Fruit fly (Drosophila melanogaster) Kc167 (cell line): ENCODE measurements around the gene mbc.

Source experiments
- Myc ChIP-seq: fragments of >200 bp; optimal IDR thresholded peaks from 2 replicates; lab custom pipeline; 2017; ENCODE audit warnings: missing external identifiers
- Sin3A ChIP-seq: fragments of >200 bp; optimal IDR thresholded peaks from 2 replicates; lab custom pipeline; 2018; ENCODE audit warnings: missing external identifiers
- h ChIP-seq: fragments of >200 bp; optimal IDR thresholded peaks from 3 replicates; lab custom pipeline; 2018; ENCODE audit warnings: missing external identifiers
- insv ChIP-seq: fragments of >200 bp; optimal IDR thresholded peaks from 3 replicates; lab custom pipeline; 2018; ENCODE audit warnings: missing external identifiers
- psq ChIP-seq: fragments of >200 bp; optimal IDR thresholded peaks from 2 replicates; lab custom pipeline; 2017; ENCODE audit warnings: missing external identifiers
- ttk ChIP-seq: sonication (Bioruptor generic); optimal IDR thresholded peaks from 2 replicates; lab custom pipeline; 2017; ENCODE audit warnings: missing external identifiers

mbc gene

dm6 chr3R:23781466-23781935 is at the start of gene mbc, which contains the start of gene Nup98-96:
Gene mbc (plus strand): TSS chr3R:23781765.
Gene Nup98-96 (minus strand): TSS chr3R:23781621.
- TF ChIP-seq ttk (lab: Kevin White, UChicago) (no peak), Myc (lab: Kevin White, UChicago) (no peak), insv (lab: Kevin White, UChicago) (no peak), psq (lab: Kevin White, UChicago) (no peak), h (no peak), Sin3A (lab: Kevin White, UChicago) (no peak)

- no peak for TF ChIP-seq Sin3A (lab: Kevin White, UChicago)
- no peak for TF ChIP-seq ttk (lab: Kevin White, UChicago)
- no peak for TF ChIP-seq h
- no peak for TF ChIP-seq psq (lab: Kevin White, UChicago)
- no peak for TF ChIP-seq Myc (lab: Kevin White, UChicago)
- no peak for TF ChIP-seq insv (lab: Kevin White, UChicago)
These were observed 49.0 kb upstream of the mbc start for dm6 chr3R:23732533-23732932.

DNA sequence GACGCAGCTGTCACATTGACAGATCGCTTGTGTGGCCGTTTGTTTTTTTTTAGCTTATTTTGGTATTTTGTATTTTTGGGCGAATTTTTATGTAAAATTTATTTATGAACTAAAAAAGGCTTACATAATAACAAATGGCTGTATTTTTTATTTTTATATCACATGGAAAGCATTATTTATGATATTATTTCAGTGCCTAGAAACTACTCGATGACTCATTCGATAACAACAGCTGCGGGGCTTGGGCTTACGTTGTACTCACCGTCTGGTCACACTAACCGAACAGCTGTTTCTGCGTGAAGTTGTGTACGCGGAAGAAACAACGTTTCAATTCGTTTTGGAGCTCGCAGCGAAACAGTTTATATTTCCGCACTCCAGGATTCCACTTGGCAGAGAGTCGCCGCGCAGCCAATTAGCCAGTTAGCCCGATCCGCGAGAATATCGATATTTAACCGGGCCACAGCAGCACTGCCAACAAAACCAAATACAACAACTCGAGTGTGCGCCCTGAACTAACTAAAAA is 48.5 kb upstream of the mbc start, which contains the start of the genes Hmgcr and Rpn9:
Gene Hmgcr, plus strand, starts transcription at position 335 of the 523 bp plus-strand sequence.
Gene Rpn9, minus strand, starts transcription at position 473 of the 523 bp plus-strand sequence.
- peak; percentile 83 for TF ChIP-seq psq (lab: Kevin White, UChicago)
- TF ChIP-seq Sin3A (lab: Kevin White, UChicago): no peak

dm6 chr3R:23733771-23734170 is 47.8 kb upstream of the mbc start:
- TF ChIP-seq Myc (lab: Kevin White, UChicago): no peak
- no peak for TF ChIP-seq Sin3A (lab: Kevin White, UChicago)
- no peak for TF ChIP-seq ttk (lab: Kevin White, UChicago)
- TF ChIP-seq insv (lab: Kevin White, UChicago): no peak
- no peak for TF ChIP-seq h

DNA sequence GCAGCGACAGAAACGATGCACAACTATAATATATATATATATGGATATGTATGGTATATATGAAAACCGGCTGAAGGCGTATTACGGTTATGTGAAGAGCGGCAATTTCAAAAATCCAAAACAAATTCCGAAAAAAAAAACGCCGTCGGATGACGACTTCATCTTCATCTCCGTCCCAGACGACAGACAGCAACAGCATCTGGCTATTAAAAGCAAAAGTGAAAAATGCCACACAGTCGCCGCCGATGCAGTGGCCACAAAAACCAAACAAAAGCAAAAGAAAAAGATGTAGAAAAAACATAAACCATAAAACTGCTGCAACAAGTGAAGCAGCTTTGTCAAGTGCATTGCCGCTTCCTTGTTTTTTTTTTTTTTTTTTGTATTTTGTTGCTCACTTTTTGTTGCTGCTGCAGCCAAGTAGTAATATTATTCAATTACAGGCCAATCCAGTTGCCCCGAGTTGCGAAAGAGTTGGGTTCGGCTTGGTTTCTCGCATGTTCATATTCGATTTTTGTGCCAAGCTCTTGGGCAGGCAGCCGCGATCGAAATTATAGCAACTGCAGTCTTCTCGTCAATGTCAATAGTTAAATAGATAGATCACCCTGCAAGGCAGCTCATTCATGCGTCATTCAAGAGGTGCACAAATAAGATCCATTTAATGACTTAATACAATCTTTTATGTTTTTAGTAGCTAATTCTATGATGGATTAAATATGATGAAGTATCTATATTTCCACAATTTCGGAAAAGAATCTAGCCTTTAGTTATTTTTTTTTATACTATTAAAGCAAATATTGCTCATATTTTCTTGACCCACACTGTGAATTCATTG is 46.8 kb upstream of the mbc start:
- TF ChIP-seq insv (lab: Kevin White, UChicago) (no peak), ttk (lab: Kevin White, UChicago) (no peak), Sin3A (lab: Kevin White, UChicago) (no peak), h (no peak), psq (lab: Kevin White, UChicago) (no peak), Myc (lab: Kevin White, UChicago) (no peak)

DNA sequence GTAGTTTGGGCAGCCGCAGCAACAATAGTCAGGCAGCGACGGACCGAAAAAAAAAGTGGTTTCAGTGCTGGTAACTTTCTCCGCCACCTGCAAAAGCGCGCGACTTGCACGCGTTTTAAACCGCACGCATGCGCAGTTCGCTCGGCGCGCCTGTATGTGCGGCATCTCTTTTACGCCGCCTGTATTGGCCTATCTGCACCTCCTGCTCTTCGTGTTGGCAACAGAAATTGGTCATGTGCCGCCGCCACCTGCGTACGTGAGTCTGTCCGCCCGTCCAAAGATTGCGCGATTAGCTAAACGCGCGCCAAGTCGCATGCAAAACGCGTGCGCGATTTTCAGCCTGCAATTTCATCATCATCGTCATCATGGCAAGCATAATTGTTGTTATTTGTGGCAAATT is 45.9 kb upstream of the mbc start:
- TF ChIP-seq Sin3A (lab: Kevin White, UChicago) (no peak), h (no peak), ttk (lab: Kevin White, UChicago) (no peak), insv (lab: Kevin White, UChicago) (no peak), Myc (lab: Kevin White, UChicago) (no peak), psq (lab: Kevin White, UChicago) (no peak)

- TF ChIP-seq Sin3A (lab: Kevin White, UChicago): no peak
- no peak for TF ChIP-seq psq (lab: Kevin White, UChicago)
- no peak for TF ChIP-seq h
- no peak for TF ChIP-seq insv (lab: Kevin White, UChicago)
- no peak for TF ChIP-seq Myc (lab: Kevin White, UChicago)
- TF ChIP-seq ttk (lab: Kevin White, UChicago): no peak
These were observed 45.2 kb upstream of the mbc start for dm6 chr3R:23736365-23736764.

dm6 chr3R:23737676-23738574 is 43.6 kb upstream of the mbc start:
- TF ChIP-seq h (no peak), Sin3A (lab: Kevin White, UChicago) (no peak), ttk (lab: Kevin White, UChicago) (no peak), insv (lab: Kevin White, UChicago) (no peak), psq (lab: Kevin White, UChicago) (no peak), Myc (lab: Kevin White, UChicago) (no peak)

DNA sequence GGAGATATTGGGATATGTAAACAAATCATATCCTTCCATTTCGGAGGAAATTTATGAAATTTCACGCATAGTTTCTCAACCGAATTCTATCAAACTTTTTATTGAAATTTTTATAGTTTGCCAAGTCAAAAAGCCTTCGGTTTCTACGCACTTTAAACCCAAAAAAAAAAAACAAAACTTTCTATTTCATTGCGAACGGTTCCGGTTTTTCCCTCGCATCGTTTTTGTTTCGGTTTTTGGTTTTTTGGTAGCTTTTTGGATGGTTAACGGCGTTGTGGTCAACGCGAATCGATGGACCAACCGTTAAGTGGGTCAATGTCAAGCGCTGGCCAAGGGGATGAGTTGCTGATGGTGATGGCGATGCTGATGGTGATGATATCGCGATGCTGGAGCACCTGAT is 40.6 kb upstream of the mbc start:
- TF ChIP-seq ttk (lab: Kevin White, UChicago): no peak
- TF ChIP-seq Myc (lab: Kevin White, UChicago): no peak

- no peak for TF ChIP-seq Myc (lab: Kevin White, UChicago)
- TF ChIP-seq h: no peak
- no peak for TF ChIP-seq ttk (lab: Kevin White, UChicago)
- TF ChIP-seq psq (lab: Kevin White, UChicago): no peak
- no peak for TF ChIP-seq insv (lab: Kevin White, UChicago)
- TF ChIP-seq Sin3A (lab: Kevin White, UChicago): no peak
These were observed 34.1 kb upstream of the mbc start for dm6 chr3R:23747446-23747845.

- TF ChIP-seq ttk (lab: Kevin White, UChicago): no peak
- no peak for TF ChIP-seq Myc (lab: Kevin White, UChicago)
- no peak for TF ChIP-seq Sin3A (lab: Kevin White, UChicago)
- no peak for TF ChIP-seq psq (lab: Kevin White, UChicago)
- TF ChIP-seq insv (lab: Kevin White, UChicago): no peak
- TF ChIP-seq h: no peak
These were observed 28.8 kb upstream of the mbc start, which contains the start of the genes RanBP3 and Rpt5 for dm6 chr3R:23752728-23753127. Gene RanBP3 (minus strand): TSS chr3R:23752834. Gene Rpt5 (plus strand): TSS chr3R:23752876.
